Fruit fly (Drosophila melanogaster) whole organism, embryonic: ENCODE measurements around the gene qless.

Experiments
- Asciz ChIP-seq: fragments of 200-800 bp; sonication (Bioruptor generic); optimal IDR thresholded peaks from 2 replicates; lab custom pipeline; 2017; ENCODE audit warnings: missing biosample characterization, mild to moderate bottlenecking, missing genetic modification characterization, missing genetic modification reagents
- CG1024 ChIP-seq: fragments of 200-800 bp; sonication (Bioruptor generic); IDR thresholded peaks from 2 replicates; pipeline ENCODE4 v1.3.6; 2022; ENCODE audit warnings: missing biosample characterization, missing genetic modification characterization
- CG12104 ChIP-seq: fragments of 200-800 bp; sonication (Bioruptor generic); optimal IDR thresholded peaks from 3 replicates; lab custom pipeline; 2016; ENCODE audit warnings: missing biosample characterization, missing genetic modification characterization
- CG13287 ChIP-seq: fragments of 200-800 bp; sonication (Bioruptor generic); IDR thresholded peaks from 2 replicates; pipeline ENCODE4 v1.3.6; 2022; ENCODE audit warnings: missing biosample characterization, missing genetic modification characterization; ENCODE audit not compliant: partially characterized antibody
- CG15269 ChIP-seq: fragments of 200-800 bp; sonication (Bioruptor generic); optimal IDR thresholded peaks from 2 replicates; lab custom pipeline; 2018; ENCODE audit warnings: missing biosample characterization, mild to moderate bottlenecking, missing genetic modification characterization, moderate library complexity
- CG17328 ChIP-seq: fragments of 200-800 bp; sonication (Bioruptor generic); IDR thresholded peaks from 2 replicates; pipeline ENCODE4 v1.3.6; 2022; ENCODE audit warnings: missing biosample characterization, missing genetic modification characterization
- CG17829 ChIP-seq: fragments of 200-800 bp; optimal IDR thresholded peaks from 2 replicates; lab custom pipeline; 2019; ENCODE audit warnings: missing biosample characterization, mild to moderate bottlenecking, missing genetic modification characterization, moderate library complexity
- CG17912 ChIP-seq: fragments of 200-800 bp; sonication (Bioruptor generic); optimal IDR thresholded peaks from 2 replicates; lab custom pipeline; 2018; ENCODE audit warnings: missing biosample characterization, mild to moderate bottlenecking, missing genetic modification characterization
- CG2875 ChIP-seq: fragments of 200-800 bp; sonication (Bioruptor generic); optimal IDR thresholded peaks from 2 replicates; lab custom pipeline; 2017; ENCODE audit warnings: missing biosample characterization, mild to moderate bottlenecking, missing genetic modification characterization, missing genetic modification reagents
- CG42726 ChIP-seq: fragments of 200-800 bp; sonication (Bioruptor generic); IDR thresholded peaks from 2 replicates; pipeline ENCODE4 v1.3.6; 2022; ENCODE audit warnings: missing biosample characterization, missing genetic modification characterization; ENCODE audit not compliant: partially characterized antibody
- CG6175 ChIP-seq: fragments of 200-800 bp; sonication (Bioruptor generic); IDR thresholded peaks from 3 replicates; pipeline ENCODE4 v1.3.6; 2022; ENCODE audit warnings: missing biosample characterization, missing genetic modification characterization
- CG6254 ChIP-seq: fragments of 200-800 bp; sonication (Bioruptor generic); optimal IDR thresholded peaks from 3 replicates; lab custom pipeline; 2017; ENCODE audit warnings: mild to moderate bottlenecking, missing biosample characterization, missing genetic modification reagents, missing genetic modification characterization
- CG8388 ChIP-seq: fragments of 200-800 bp; sonication (Bioruptor generic); optimal IDR thresholded peaks from 2 replicates; lab custom pipeline; 2019; ENCODE audit warnings: missing biosample characterization, mild to moderate bottlenecking, missing genetic modification characterization, moderate library complexity
- CG8765 ChIP-seq: fragments of 200-800 bp; sonication (Bioruptor generic); IDR thresholded peaks from 2 replicates; pipeline ENCODE4 v1.3.6; 2022; ENCODE audit warnings: missing biosample characterization, missing genetic modification characterization
- CG9437 ChIP-seq: fragments of 200-800 bp; sonication (Bioruptor generic); optimal IDR thresholded peaks from 2 replicates; lab custom pipeline; 2018; ENCODE audit warnings: missing biosample characterization, mild to moderate bottlenecking, missing genetic modification characterization
- CG9727 ChIP-seq: fragments of 200-800 bp; sonication (Bioruptor generic); optimal IDR thresholded peaks from 3 replicates; lab custom pipeline; 2017; ENCODE audit warnings: missing biosample characterization, mild to moderate bottlenecking, missing genetic modification characterization
- Camta ChIP-seq: fragments of 200-800 bp; sonication (Bioruptor generic); optimal IDR thresholded peaks from 2 replicates; lab custom pipeline; 2016; ENCODE audit warnings: missing biosample characterization, missing genetic modification characterization
- CrebB ChIP-seq: fragments of 200-800 bp; sonication (Bioruptor generic); optimal IDR thresholded peaks from 3 replicates; lab custom pipeline; 2018; ENCODE audit warnings: missing biosample characterization, mild to moderate bottlenecking, missing genetic modification characterization
- Dip2 ChIP-seq: fragments of 200-800 bp; sonication (Bioruptor generic); IDR thresholded peaks from 2 replicates; pipeline ENCODE4 v1.3.6; 2022; ENCODE audit warnings: missing biosample characterization, missing genetic modification characterization
- Dip3 ChIP-seq: fragments of 200-800 bp; sonication (Bioruptor generic); optimal IDR thresholded peaks from 3 replicates; lab custom pipeline; 2016; ENCODE audit warnings: missing biosample characterization, missing genetic modification characterization
- HLH4C ChIP-seq: fragments of 200-800 bp; sonication (Bioruptor generic); IDR thresholded peaks from 3 replicates; pipeline ENCODE4 v1.3.6; 2022; ENCODE audit warnings: missing biosample characterization, missing genetic modification characterization; ENCODE audit not compliant: partially characterized antibody
- Hey ChIP-seq: fragments of 200-800 bp; sonication (Bioruptor generic); optimal IDR thresholded peaks from 3 replicates; lab custom pipeline; 2018; ENCODE audit warnings: missing biosample characterization, mild to moderate bottlenecking, missing genetic modification characterization
- Hsf ChIP-seq: fragments of 200-800 bp; sonication (Bioruptor generic); optimal IDR thresholded peaks from 3 replicates; lab custom pipeline; 2016; ENCODE audit warnings: missing biosample characterization, missing genetic modification characterization
- Jarid2 ChIP-seq: fragments of 200-800 bp; sonication (Bioruptor generic); optimal IDR thresholded peaks from 3 replicates; lab custom pipeline; 2017; ENCODE audit warnings: mild to moderate bottlenecking, missing biosample characterization, missing genetic modification reagents, missing genetic modification characterization
- Lhr ChIP-seq: fragments of 200-800 bp; sonication (Bioruptor generic); optimal IDR thresholded peaks from 3 replicates; lab custom pipeline; 2017; ENCODE audit warnings: mild to moderate bottlenecking, missing biosample characterization, missing genetic modification reagents, missing genetic modification characterization
- Med ChIP-seq: fragments of 200-800 bp; sonication (Bioruptor generic); peaks from one replicate; lab custom pipeline; 2016; ENCODE audit warnings: missing biosample characterization, missing genetic modification characterization, mild to moderate bottlenecking, inconsistent platforms, moderate library complexity
- Neu2 ChIP-seq: fragments of 200-800 bp; sonication (Bioruptor generic); optimal IDR thresholded peaks from 3 replicates; lab custom pipeline; 2016; ENCODE audit warnings: missing biosample characterization, missing genetic modification characterization, borderline replicate concordance
- Optix ChIP-seq: fragments of 200-800 bp; sonication (Bioruptor generic); IDR thresholded peaks from 3 replicates; pipeline ENCODE4 v1.3.6; 2022; ENCODE audit warnings: missing biosample characterization, missing genetic modification characterization
- Ravus ChIP-seq: fragments of 200-800 bp; sonication (Bioruptor generic); IDR thresholded peaks from 2 replicates; pipeline ENCODE4 v1.3.6; 2022; ENCODE audit warnings: missing biosample characterization, missing genetic modification characterization
- Rx ChIP-seq: fragments of 200-800 bp; sonication (Bioruptor generic); IDR thresholded peaks from 2 replicates; pipeline ENCODE4 v1.3.6; 2022; ENCODE audit warnings: missing biosample characterization, missing genetic modification characterization
- Xrp1 ChIP-seq: fragments of 200-800 bp; sonication (Bioruptor generic); IDR thresholded peaks from 2 replicates; pipeline ENCODE4 v1.3.6; 2022; ENCODE audit warnings: missing biosample characterization, missing genetic modification characterization
- ase ChIP-seq: fragments of 200-800 bp; sonication (Bioruptor generic); IDR thresholded peaks from 3 replicates; pipeline ENCODE4 v1.3.6; 2022; ENCODE audit warnings: missing biosample characterization, missing genetic modification characterization
- ato ChIP-seq: fragments of 200-800 bp; sonication (Bioruptor generic); IDR thresholded peaks from 2 replicates; pipeline ENCODE4 v1.3.6; 2022; ENCODE audit warnings: missing biosample characterization, missing genetic modification characterization; ENCODE audit not compliant: partially characterized antibody
- cato ChIP-seq: fragments of 200-800 bp; sonication (Bioruptor generic); optimal IDR thresholded peaks from 2 replicates; lab custom pipeline; 2016; ENCODE audit warnings: missing biosample characterization, missing genetic modification characterization, borderline replicate concordance
- cg ChIP-seq: fragments of 200-800 bp; sonication (Bioruptor generic); optimal IDR thresholded peaks from 3 replicates; lab custom pipeline; 2019; ENCODE audit warnings: missing biosample characterization, mild to moderate bottlenecking, missing genetic modification characterization, moderate library complexity
- dimm ChIP-seq: fragments of 200-800 bp; sonication (Bioruptor generic); IDR thresholded peaks from 2 replicates; pipeline ENCODE4 v1.3.6; 2022; ENCODE audit warnings: missing biosample characterization, missing genetic modification characterization
- dpn ChIP-seq, 2 experiments: fragments of 200-800 bp; sonication (Bioruptor generic); optimal IDR thresholded peaks; 3 replicates each; lab custom pipeline; 2016; ENCODE audit warnings: missing biosample characterization in 2 of 2, missing genetic modification characterization in 2 of 2
- ftz-f1 ChIP-seq: fragments of 200-800 bp; sonication (Bioruptor generic); optimal IDR thresholded peaks from 2 replicates; lab custom pipeline; 2016; ENCODE audit warnings: missing biosample characterization, missing genetic modification characterization
- gt ChIP-seq: fragments of 200-800 bp; sonication (Bioruptor generic); IDR thresholded peaks from 2 replicates; pipeline ENCODE4 v1.3.6; 2022; ENCODE audit warnings: missing biosample characterization, missing genetic modification characterization
- ind ChIP-seq: fragments of 200-800 bp; sonication (Bioruptor generic); optimal IDR thresholded peaks from 3 replicates; lab custom pipeline; 2016; ENCODE audit warnings: missing biosample characterization, missing genetic modification characterization
- lab ChIP-seq: fragments of 200-800 bp; sonication (Bioruptor generic); optimal IDR thresholded peaks from 3 replicates; lab custom pipeline; 2017; ENCODE audit warnings: missing biosample characterization, missing genetic modification characterization, mild to moderate bottlenecking, moderate library complexity, missing genetic modification reagents
- luna ChIP-seq: fragments of 200-800 bp; sonication (Bioruptor generic); optimal IDR thresholded peaks from 2 replicates; lab custom pipeline; 2016; ENCODE audit warnings: missing biosample characterization, missing genetic modification characterization
- maf-S ChIP-seq: fragments of 200-800 bp; sonication (Bioruptor generic); optimal IDR thresholded peaks from 2 replicates; lab custom pipeline; 2016; ENCODE audit warnings: missing biosample characterization, missing genetic modification characterization
- nerfin-1 ChIP-seq: fragments of 200-800 bp; sonication (Bioruptor generic); optimal IDR thresholded peaks from 3 replicates; lab custom pipeline; 2019; ENCODE audit warnings: missing biosample characterization, mild to moderate bottlenecking, missing genetic modification characterization, moderate library complexity
- oc ChIP-seq: fragments of 200-800 bp; sonication (Bioruptor generic); optimal IDR thresholded peaks from 2 replicates; lab custom pipeline; 2018; ENCODE audit warnings: missing biosample characterization, mild to moderate bottlenecking, missing genetic modification characterization, moderate library complexity
- pnt ChIP-seq: fragments of 200-800 bp; sonication (Bioruptor generic); optimal IDR thresholded peaks from 3 replicates; lab custom pipeline; 2016; ENCODE audit warnings: missing biosample characterization, missing genetic modification characterization
- repo ChIP-seq: fragments of 200-800 bp; sonication (Bioruptor generic); optimal IDR thresholded peaks from 2 replicates; lab custom pipeline; 2016; ENCODE audit warnings: missing biosample characterization, missing genetic modification characterization
- sim ChIP-seq: fragments of 200-800 bp; sonication (Bioruptor generic); IDR thresholded peaks from 2 replicates; pipeline ENCODE4 v1.3.6; 2022; ENCODE audit warnings: missing biosample characterization, missing genetic modification characterization
- sqz ChIP-seq: fragments of 200-800 bp; sonication (Bioruptor generic); optimal IDR thresholded peaks from 3 replicates; lab custom pipeline; 2018; ENCODE audit warnings: missing biosample characterization, mild to moderate bottlenecking, missing genetic modification characterization
- unc-4 ChIP-seq: fragments of 200-800 bp; sonication (Bioruptor generic); IDR thresholded peaks from 2 replicates; pipeline ENCODE4 v1.3.6; 2022; ENCODE audit warnings: missing biosample characterization, missing genetic modification characterization; ENCODE audit not compliant: partially characterized antibody
- zf30C ChIP-seq: fragments of 200-800 bp; sonication (Bioruptor generic); optimal IDR thresholded peaks from 3 replicates; lab custom pipeline; 2018; ENCODE audit warnings: missing biosample characterization, mild to moderate bottlenecking, missing genetic modification characterization
- zfh2 ChIP-seq: fragments of 200-800 bp; sonication (Bioruptor generic); optimal IDR thresholded peaks from 2 replicates; lab custom pipeline; 2016; ENCODE audit warnings: missing biosample characterization, missing genetic modification characterization

qless gene

dm6 chr3R:31240023-31240422 is 12.4 kb downstream of the qless start (continued):
- TF ChIP-seq sqz (GFP tag; lab: Kevin White, UChicago), result no peak
- TF ChIP-seq CG17912 (GFP tag; lab: Kevin White, UChicago), result peak; percentile 19
- TF ChIP-seq maf-S (GFP tag; lab: Kevin White, UChicago), result no peak
- no peak for TF ChIP-seq nerfin-1 (tag; lab: Kevin White, UChicago)
- TF ChIP-seq gt, result no peak
- no peak for TF ChIP-seq CG42726 (GFP tag; lab: Robert Waterston, UW)
- no peak for TF ChIP-seq CG6175 (GFP tag; lab: Robert Waterston, UW)
- no peak for TF ChIP-seq CG12104 (GFP tag; lab: Kevin White, UChicago)
- TF ChIP-seq cg (GFP tag; lab: Kevin White, UChicago), result no peak
- no peak for TF ChIP-seq ind (GFP tag; lab: Kevin White, UChicago)
- no peak for TF ChIP-seq Rx
- no peak for TF ChIP-seq Lhr (GFP tag; lab: Kevin White, UChicago)
- TF ChIP-seq Xrp1 (GFP tag; lab: Robert Waterston, UW), result no peak
- TF ChIP-seq CG8765, result no peak
- no peak for TF ChIP-seq ftz-f1
- no peak for TF ChIP-seq Hey (tag; lab: Kevin White, UChicago)
- peak; percentile 4 for TF ChIP-seq Dip3 (GFP tag; lab: Kevin White, UChicago)
- no peak for TF ChIP-seq pnt (GFP tag; lab: Kevin White, UChicago)
- TF ChIP-seq CG1024 (GFP tag; lab: Robert Waterston, UW), result no peak
- no peak for TF ChIP-seq luna
- no peak for TF ChIP-seq CG8388 (GFP tag; lab: Kevin White, UChicago)
- TF ChIP-seq Jarid2 (GFP tag; lab: Kevin White, UChicago), result no peak
- no peak for TF ChIP-seq CG9727 (GFP tag; lab: Kevin White, UChicago)
- no peak for TF ChIP-seq ato
- no peak for TF ChIP-seq unc-4 (GFP tag; lab: Robert Waterston, UW)
- no peak for TF ChIP-seq CG6254 (GFP tag; lab: Kevin White, UChicago)
- TF ChIP-seq Camta (GFP tag; lab: Kevin White, UChicago), result no peak
- TF ChIP-seq ase, result no peak
- no peak for TF ChIP-seq Neu2
- TF ChIP-seq HLH4C (GFP tag; lab: Robert Waterston, UW), result no peak
- TF ChIP-seq cato (GFP tag; lab: Kevin White, UChicago), result no peak
- TF ChIP-seq lab (GFP tag; lab: Kevin White, UChicago), result peak; percentile 49
- no peak for TF ChIP-seq dpn (GFP tag; optimal IDR thresholded peaks at IDR 0.05; lab: Kevin White, UChicago)
- peak; percentile 27 for TF ChIP-seq Asciz (GFP tag; lab: Kevin White, UChicago)
- TF ChIP-seq zfh2, result peak; percentile 3
- no peak for TF ChIP-seq Hsf (GFP tag; lab: Kevin White, UChicago)
- TF ChIP-seq CG13287 (GFP tag; lab: Robert Waterston, UW), result no peak
- TF ChIP-seq CG17328 (GFP tag; lab: Robert Waterston, UW), result no peak
- no peak for TF ChIP-seq Dip2 (GFP tag; lab: Robert Waterston, UW)
- peak; percentile 79 for TF ChIP-seq Med (GFP tag; lab: Kevin White, UChicago)
- peak; percentile 16 for TF ChIP-seq CG15269 (tag; lab: Kevin White, UChicago)
- no peak for TF ChIP-seq oc (tag; lab: Kevin White, UChicago)
- no peak for TF ChIP-seq CG17829 (tag; lab: Kevin White, UChicago)
- TF ChIP-seq sim (GFP tag; lab: Robert Waterston, UW), result no peak
- no peak for TF ChIP-seq Optix (GFP tag; lab: Robert Waterston, UW)
- TF ChIP-seq CG2875, result no peak
- no peak for TF ChIP-seq zf30C (GFP tag; lab: Kevin White, UChicago)
- TF ChIP-seq dimm, result no peak
- no peak for TF ChIP-seq Ravus
- no peak for TF ChIP-seq CG9437 (GFP tag; lab: Kevin White, UChicago)
- TF ChIP-seq CrebB (tag; lab: Kevin White, UChicago), result no peak
- TF ChIP-seq repo (GFP tag; lab: Kevin White, UChicago), result no peak
